Fruit fly (Drosophila melanogaster): ENCODE data around the gene CG32112.
A peak's percentile ranks its signal among the peaks of the same experiment; 100 is the strongest.

The CG32112 gene

DNA sequence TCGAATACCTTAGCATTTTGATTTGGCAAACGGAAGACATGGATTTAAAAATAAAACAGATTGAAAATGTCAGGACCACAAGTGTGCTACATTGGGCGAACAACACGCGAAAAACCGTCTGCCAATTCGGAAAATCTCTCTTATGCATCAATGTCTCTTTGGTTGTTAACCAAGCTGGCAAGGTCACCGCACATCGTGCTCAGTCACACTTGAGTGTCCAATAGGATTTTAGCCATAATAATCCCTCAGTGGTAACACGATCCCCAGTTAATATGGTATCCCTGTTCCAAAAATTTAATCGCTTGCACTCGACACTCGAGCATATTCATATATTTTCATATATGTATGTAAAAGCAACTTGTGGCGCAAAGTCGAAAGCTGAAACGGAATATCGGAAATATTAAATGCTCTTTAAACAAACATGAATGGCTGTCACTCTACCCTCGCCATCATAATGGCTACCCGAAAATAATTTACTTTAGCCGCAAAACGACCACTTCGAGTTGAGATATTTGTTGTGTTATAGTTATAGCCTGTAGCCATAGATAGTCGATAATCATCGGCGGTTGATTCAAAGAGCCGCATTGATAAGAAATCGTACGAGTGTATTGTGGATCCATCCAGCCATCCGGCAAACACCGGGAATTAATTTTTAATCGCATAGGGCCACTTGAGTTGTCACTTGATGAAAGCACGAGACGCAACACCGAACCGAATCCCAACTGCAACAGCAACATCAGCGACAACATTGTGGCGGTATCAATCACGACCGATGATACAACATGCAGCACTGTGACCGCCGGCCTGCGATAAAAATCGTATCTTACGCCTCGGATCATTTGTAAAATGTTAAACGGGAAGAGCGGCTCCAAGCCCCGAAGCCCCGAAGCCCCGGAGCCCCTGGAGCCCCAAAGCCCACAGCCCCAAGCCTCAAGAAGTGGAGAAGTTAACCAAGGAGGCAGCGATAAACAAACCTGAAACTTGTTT, 46.7 kb upstream of the CG32112 start:
- TF ChIP-seq sr (GFP tag; IDR thresholded peaks at IDR 0.05) (no peak), toy (GFP tag; IDR thresholded peaks at IDR 0.05) (no peak), h (optimal IDR thresholded peaks at IDR 0.05) (no peak), cad (GFP tag; optimal IDR thresholded peaks at IDR 0.05) (no peak), Mad (GFP tag; optimal IDR thresholded peaks at IDR 0.05) (no peak), jumu (GFP tag; optimal IDR thresholded peaks at IDR 0.05) (no peak), esg (GFP tag; conservative IDR thresholded peaks at IDR 0.05) (no peak), mam (GFP tag; optimal IDR thresholded peaks at IDR 0.05) (no peak), CG32767 (GFP tag; IDR thresholded peaks at IDR 0.05) (no peak), Vsx1 (GFP tag; optimal IDR thresholded peaks at IDR 0.05) (no peak), Neu2 (GFP tag; optimal IDR thresholded peaks at IDR 0.05; ENCODE audit: borderline replicate concordance) (peak; percentile 19), fd3F (GFP tag; optimal IDR thresholded peaks at IDR 0.05) (no peak), otp (GFP tag; IDR thresholded peaks at IDR 0.05) (no peak), Elba2 (GFP tag; optimal IDR thresholded peaks at IDR 0.05) (peak; percentile 94), vnd (GFP tag; IDR thresholded peaks at IDR 0.05; ENCODE audit: partially characterized antibody) (0 out of 3 replicates have a peak, but pooled peaks have one; percentile 22), CG16779 (GFP tag; IDR thresholded peaks at IDR 0.05) (no peak), CG8388 (GFP tag; optimal IDR thresholded peaks at IDR 0.05) (no peak), BEAF-32 (GFP tag; optimal IDR thresholded peaks at IDR 0.05) (no peak), trem (tag; optimal IDR thresholded peaks at IDR 0.05) (no peak), Sox100B (GFP tag; optimal IDR thresholded peaks at IDR 0.05) (no peak), CG5180 (GFP tag; optimal IDR thresholded peaks at IDR 0.05) (peak; percentile 17), CG5245 (GFP tag; optimal IDR thresholded peaks at IDR 0.05) (no peak), CG1529 (GFP tag; optimal IDR thresholded peaks at IDR 0.05) (no peak), hb (GFP tag; IDR thresholded peaks at IDR 0.05; ENCODE audit: partially characterized antibody) (no peak), pan (optimal IDR thresholded peaks at IDR 0.05) (no peak), pan (GFP tag; optimal IDR thresholded peaks at IDR 0.05 in 1 of 2, IDR thresholded peaks at IDR 0.05 in 1 of 2) (peak in 1 of 2 experiments; percentile 41), cwo (GFP tag; optimal IDR thresholded peaks at IDR 0.05) (no peak), CrebB (tag; optimal IDR thresholded peaks at IDR 0.05) (no peak), CG14050 (GFP tag; IDR thresholded peaks at IDR 0.05) (no peak), Nf-YA (GFP tag; IDR thresholded peaks at IDR 0.05) (no peak), lola (GFP tag; optimal IDR thresholded peaks at IDR 0.05) (no peak), CG2199 (GFP tag; IDR thresholded peaks at IDR 0.05) (0 out of 3 replicates have a peak, but pooled peaks have one; percentile 12), ERR (GFP tag; optimal IDR thresholded peaks at IDR 0.05) (no peak), CG8359 (GFP tag; optimal IDR thresholded peaks at IDR 0.05; ENCODE audit: borderline replicate concordance) (no peak), CG6272 (GFP tag; IDR thresholded peaks at IDR 0.05) (no peak), CG2120 (GFP tag; optimal IDR thresholded peaks at IDR 0.05) (no peak), sd (tag; optimal IDR thresholded peaks at IDR 0.05) (no peak), Dad (GFP tag; optimal IDR thresholded peaks at IDR 0.05) (no peak), CG6791 (GFP tag; IDR thresholded peaks at IDR 0.05; ENCODE audit: partially characterized antibody) (no peak), pita (GFP tag; optimal IDR thresholded peaks at IDR 0.05) (no peak), grn (GFP tag; optimal IDR thresholded peaks at IDR 0.05) (peak; percentile 75), mirr (GFP tag; optimal IDR thresholded peaks at IDR 0.05) (peak; percentile 95), pho (GFP tag; optimal IDR thresholded peaks at IDR 0.05) (no peak), CG2712 (tag; optimal IDR thresholded peaks at IDR 0.05) (no peak), exex (tag; optimal IDR thresholded peaks at IDR 0.05) (peak; percentile 59), CG18599 (GFP tag; optimal IDR thresholded peaks at IDR 0.05) (no peak), Hmr (GFP tag; optimal IDR thresholded peaks at IDR 0.05) (no peak), CG16815 (GFP tag; optimal IDR thresholded peaks at IDR 0.05) (no peak), Ets97D (GFP tag; optimal IDR thresholded peaks at IDR 0.05) (no peak)
